Fruit fly (Drosophila melanogaster) whole organism, embryonic: ENCODE measurements around the gene Hsp83.

Experiments
- ATbp ChIP-seq: fragments of 200-800 bp; sonication (Bioruptor generic); optimal IDR thresholded peaks from 2 replicates; lab custom pipeline; 2017; ENCODE audit warnings: missing biosample characterization, mild to moderate bottlenecking, missing genetic modification characterization, missing genetic modification reagents
- Ada2b ChIP-seq: fragments of 200-800 bp; sonication (Bioruptor generic); IDR thresholded peaks from 2 replicates; pipeline ENCODE4 v1.3.6; 2022; ENCODE audit warnings: missing biosample characterization, missing genetic modification characterization
- Bgb ChIP-seq: fragments of 200-800 bp; sonication (Bioruptor generic); IDR thresholded peaks from 2 replicates; pipeline ENCODE4 v1.3.6; 2022; ENCODE audit warnings: missing biosample characterization, missing genetic modification characterization; ENCODE audit not compliant: partially characterized antibody
- CG1024 ChIP-seq: fragments of 200-800 bp; sonication (Bioruptor generic); IDR thresholded peaks from 2 replicates; pipeline ENCODE4 v1.3.6; 2022; ENCODE audit warnings: missing biosample characterization, missing genetic modification characterization
- CG10267 ChIP-seq: fragments of 200-800 bp; sonication (Bioruptor generic); optimal IDR thresholded peaks from 2 replicates; lab custom pipeline; 2018; ENCODE audit warnings: missing biosample characterization, mild to moderate bottlenecking, missing genetic modification characterization, moderate library complexity
- CG10321 ChIP-seq: fragments of 200-800 bp; sonication (Bioruptor generic); IDR thresholded peaks from 2 replicates; pipeline ENCODE4 v1.3.6; 2022; ENCODE audit warnings: missing biosample characterization, missing genetic modification characterization
- CG11560 ChIP-seq: fragments of 200-800 bp; sonication (Bioruptor generic); IDR thresholded peaks from 3 replicates; pipeline ENCODE4 v1.3.6; 2022; ENCODE audit warnings: missing biosample characterization, missing genetic modification characterization
- CG13424 ChIP-seq: fragments of 200-800 bp; sonication (Bioruptor generic); optimal IDR thresholded peaks from 2 replicates; lab custom pipeline; 2019; ENCODE audit warnings: missing biosample characterization, mild to moderate bottlenecking, missing genetic modification characterization, moderate library complexity
- CG14965 ChIP-seq: fragments of 200-800 bp; sonication (Bioruptor generic); optimal IDR thresholded peaks from 2 replicates; lab custom pipeline; 2016; ENCODE audit warnings: missing biosample characterization, missing genetic modification characterization, borderline replicate concordance
- CG16863 ChIP-seq: fragments of 200-800 bp; sonication (Bioruptor generic); optimal IDR thresholded peaks from 3 replicates; lab custom pipeline; 2016; ENCODE audit warnings: missing biosample characterization, missing genetic modification characterization
- CG17802 ChIP-seq: fragments of 200-800 bp; sonication (Bioruptor generic); optimal IDR thresholded peaks from 2 replicates; lab custom pipeline; 2018; ENCODE audit warnings: missing biosample characterization, mild to moderate bottlenecking, missing genetic modification characterization, moderate library complexity
- CG1832 ChIP-seq: fragments of 200-800 bp; sonication (Bioruptor generic); optimal IDR thresholded peaks from 2 replicates; lab custom pipeline; 2017; ENCODE audit warnings: missing biosample characterization, mild to moderate bottlenecking, missing genetic modification characterization, inconsistent platforms
- CG18619 ChIP-seq: fragments of 200-800 bp; sonication (Bioruptor generic); optimal IDR thresholded peaks from 3 replicates; lab custom pipeline; 2017; ENCODE audit warnings: missing biosample characterization, mild to moderate bottlenecking, missing genetic modification characterization
- CG32767 ChIP-seq: fragments of 200-800 bp; sonication (Bioruptor generic); IDR thresholded peaks from 2 replicates; pipeline ENCODE4 v1.3.6; 2022; ENCODE audit warnings: missing biosample characterization, missing genetic modification characterization
- CG3995 ChIP-seq: fragments of 200-800 bp; sonication (Bioruptor generic); optimal IDR thresholded peaks from 3 replicates; lab custom pipeline; 2016; ENCODE audit warnings: missing biosample characterization, missing genetic modification characterization
- CG4730 ChIP-seq: fragments of 200-800 bp; sonication (Bioruptor generic); IDR thresholded peaks from 2 replicates; pipeline ENCODE4 v1.3.6; 2022; ENCODE audit warnings: missing biosample characterization, missing genetic modification characterization
- CG6254 ChIP-seq: fragments of 200-800 bp; sonication (Bioruptor generic); optimal IDR thresholded peaks from 3 replicates; lab custom pipeline; 2017; ENCODE audit warnings: mild to moderate bottlenecking, missing biosample characterization, missing genetic modification reagents, missing genetic modification characterization
- CG9437 ChIP-seq: fragments of 200-800 bp; sonication (Bioruptor generic); optimal IDR thresholded peaks from 2 replicates; lab custom pipeline; 2018; ENCODE audit warnings: missing biosample characterization, mild to moderate bottlenecking, missing genetic modification characterization
- CG9817 ChIP-seq: fragments of 200-800 bp; sonication (Bioruptor generic); optimal IDR thresholded peaks from 2 replicates; lab custom pipeline; 2018; ENCODE audit warnings: missing biosample characterization, mild to moderate bottlenecking, missing genetic modification characterization, moderate library complexity
- D ChIP-seq, 2 experiments: fragments of 200-800 bp in 1 of 2; fragments of >200 bp in 1 of 2; sonication (Bioruptor generic) in 1 of 2; optimal IDR thresholded peaks; 2 replicates in 1 of 2; 3 replicates in 1 of 2; lab custom pipeline; 2017; ENCODE audit warnings: mild to moderate bottlenecking in 1 of 2, missing biosample characterization in 1 of 2, missing genetic modification characterization in 1 of 2, missing genetic modification reagents in 1 of 2
- D19A ChIP-seq: fragments of 200-800 bp; optimal IDR thresholded peaks from 3 replicates; lab custom pipeline; 2019; ENCODE audit warnings: missing biosample characterization, mild to moderate bottlenecking, missing genetic modification characterization, moderate library complexity
- Dip2 ChIP-seq: fragments of 200-800 bp; sonication (Bioruptor generic); IDR thresholded peaks from 2 replicates; pipeline ENCODE4 v1.3.6; 2022; ENCODE audit warnings: missing biosample characterization, missing genetic modification characterization
- Eip74EF ChIP-seq, 2 experiments: fragments of 200-800 bp in 1 of 2; fragments of >200 bp in 1 of 2; sonication (Bioruptor generic) in 1 of 2; optimal IDR thresholded peaks; 2 replicates each; lab custom pipeline; 2017 to 2019; ENCODE audit warnings: missing biosample characterization in 2 of 2, missing genetic modification characterization in 2 of 2, mild to moderate bottlenecking in 1 of 2, moderate library complexity in 1 of 2
- Fer1 ChIP-seq: fragments of 200-800 bp; sonication (Bioruptor generic); optimal IDR thresholded peaks from 2 replicates; lab custom pipeline; 2017; ENCODE audit warnings: missing biosample characterization, mild to moderate bottlenecking, missing genetic modification characterization
- Hmr ChIP-seq: fragments of 200-800 bp; sonication (Bioruptor generic); optimal IDR thresholded peaks from 3 replicates; lab custom pipeline; 2017; ENCODE audit warnings: mild to moderate bottlenecking, missing biosample characterization, missing genetic modification reagents, missing genetic modification characterization
- Opbp ChIP-seq: fragments of 200-800 bp; sonication (Bioruptor generic); IDR thresholded peaks from 3 replicates; pipeline ENCODE4 v1.3.6; 2022; ENCODE audit warnings: missing biosample characterization, missing genetic modification characterization; ENCODE audit not compliant: partially characterized antibody
- Stat92E ChIP-seq, 3 experiments: fragments of >200 bp in 2 of 3; fragments of 200-800 bp in 1 of 3; sonication (Bioruptor generic) in 1 of 3; optimal IDR thresholded peaks; 2 replicates each; lab custom pipeline; 2017 to 2019; ENCODE audit warnings: missing biosample characterization in 3 of 3, missing genetic modification characterization in 3 of 3, mild to moderate bottlenecking in 1 of 3, moderate library complexity in 1 of 3
- Trl ChIP-seq, 3 experiments: fragments of >200 bp in 2 of 3; fragments of 200-800 bp in 1 of 3; sonication (Bioruptor generic) in 1 of 3; optimal IDR thresholded peaks; 2 replicates in 1 of 3; 3 replicates in 2 of 3; lab custom pipeline; 2016 to 2017; ENCODE audit warnings: missing biosample characterization in 1 of 3, missing genetic modification characterization in 1 of 3
- aop ChIP-seq: fragments of 200-800 bp; sonication (Bioruptor generic); IDR thresholded peaks from 2 replicates; pipeline ENCODE4 v1.3.6; 2022; ENCODE audit warnings: missing biosample characterization, missing genetic modification characterization
- crp ChIP-seq, 2 experiments: fragments of 200-800 bp; sonication (Bioruptor generic); optimal IDR thresholded peaks; 2 replicates in 1 of 2; 3 replicates in 1 of 2; lab custom pipeline; 2017; ENCODE audit warnings: missing biosample characterization in 2 of 2, missing genetic modification characterization in 2 of 2, mild to moderate bottlenecking in 1 of 2, moderate library complexity in 1 of 2
- dmrt11E ChIP-seq: fragments of 200-800 bp; sonication (Bioruptor generic); optimal IDR thresholded peaks from 3 replicates; lab custom pipeline; 2018; ENCODE audit warnings: missing biosample characterization, mild to moderate bottlenecking, missing genetic modification characterization, moderate library complexity
- dpn ChIP-seq, 2 experiments: fragments of 200-800 bp; sonication (Bioruptor generic); optimal IDR thresholded peaks; 3 replicates each; lab custom pipeline; 2016; ENCODE audit warnings: missing biosample characterization in 2 of 2, missing genetic modification characterization in 2 of 2
- ewg ChIP-seq: fragments of 200-800 bp; sonication (Bioruptor generic); optimal IDR thresholded peaks from 3 replicates; lab custom pipeline; 2017; ENCODE audit warnings: mild to moderate bottlenecking, missing biosample characterization, missing genetic modification reagents, missing genetic modification characterization
- fru ChIP-seq: fragments of >200 bp; optimal IDR thresholded peaks from 2 replicates; lab custom pipeline; 2017
- gem ChIP-seq: fragments of 200-800 bp; sonication (Bioruptor generic); optimal IDR thresholded peaks from 2 replicates; lab custom pipeline; 2019; ENCODE audit warnings: missing biosample characterization, mild to moderate bottlenecking, missing genetic modification characterization, moderate library complexity
- grn ChIP-seq: fragments of 200-800 bp; sonication (Bioruptor generic); optimal IDR thresholded peaks from 3 replicates; lab custom pipeline; 2017; ENCODE audit warnings: missing biosample characterization, missing genetic modification characterization
- hbn ChIP-seq: fragments of 200-800 bp; sonication (Bioruptor generic); IDR thresholded peaks from 2 replicates; pipeline ENCODE4 v1.3.6; 2022; ENCODE audit warnings: missing biosample characterization, missing genetic modification characterization; ENCODE audit not compliant: partially characterized antibody
- lab ChIP-seq: fragments of 200-800 bp; sonication (Bioruptor generic); optimal IDR thresholded peaks from 3 replicates; lab custom pipeline; 2017; ENCODE audit warnings: missing biosample characterization, missing genetic modification characterization, mild to moderate bottlenecking, moderate library complexity, missing genetic modification reagents
- pros ChIP-seq: fragments of 200-800 bp; sonication (Bioruptor generic); optimal IDR thresholded peaks from 3 replicates; lab custom pipeline; 2019; ENCODE audit warnings: missing biosample characterization, mild to moderate bottlenecking, missing genetic modification characterization, moderate library complexity
- pzg ChIP-seq: fragments of 200-800 bp; sonication (Bioruptor generic); optimal IDR thresholded peaks from 3 replicates; lab custom pipeline; 2018; ENCODE audit warnings: missing biosample characterization, mild to moderate bottlenecking, missing genetic modification characterization, moderate library complexity
- sc ChIP-seq, 3 experiments: fragments of >200 bp in 2 of 3; fragments of 200-800 bp in 1 of 3; sonication (Bioruptor generic) in 1 of 3; optimal IDR thresholded peaks; 2 replicates in 2 of 3; 3 replicates in 1 of 3; lab custom pipeline; 2017; ENCODE audit warnings: mild to moderate bottlenecking in 1 of 3, missing biosample characterization in 1 of 3, missing genetic modification characterization in 1 of 3, missing genetic modification reagents in 1 of 3
- twi ChIP-seq: fragments of 200-800 bp; optimal IDR thresholded peaks from 2 replicates; lab custom pipeline; 2019; ENCODE audit warnings: missing biosample characterization, mild to moderate bottlenecking, missing genetic modification characterization, moderate library complexity
- yki ChIP-seq: fragments of >200 bp; optimal IDR thresholded peaks from 3 replicates; lab custom pipeline; 2018

Hsp83 gene

dm6 chr3L:3222643-3223389 is 30.0 kb downstream of the Hsp83 start, which contains the start of the genes RpL28 and eIF1 (continued):
- TF ChIP-seq CG9817 (tag; lab: Kevin White, UChicago) (peak; percentile 88), CG14965 (GFP tag; lab: Kevin White, UChicago) (peak; percentile 74), aop (GFP tag; lab: Robert Waterston, UW) (0 out of 2 replicates have a peak, but pooled peaks have one; percentile 41), CG1832 (no peak), CG1024 (GFP tag; lab: Robert Waterston, UW) (peak; percentile 84), crp (GFP tag; optimal IDR thresholded peaks at IDR 0.05; lab: Kevin White, UChicago) (peak in 1 of 2 experiments; percentile 64), Fer1 (GFP tag; lab: Kevin White, UChicago) (peak; percentile 90), fru (lab: Kevin White, UChicago) (no peak), gem (tag; lab: Kevin White, UChicago) (no peak), dpn (GFP tag; optimal IDR thresholded peaks at IDR 0.05; lab: Kevin White, UChicago) (peak; percentile 83 to 94), pros (GFP tag; lab: Kevin White, UChicago) (no peak), dmrt11E (tag; lab: Kevin White, UChicago) (peak; percentile 87), CG4730 (GFP tag; lab: Robert Waterston, UW) (peak; percentile 69), CG10321 (GFP tag; lab: Robert Waterston, UW) (peak; percentile 73), Hmr (GFP tag; lab: Kevin White, UChicago) (peak; percentile 96), lab (GFP tag; lab: Kevin White, UChicago) (peak; percentile 60), grn (GFP tag; lab: Kevin White, UChicago) (peak; percentile 83), sc (optimal IDR thresholded peaks at IDR 0.05; lab: Kevin White, UChicago) (no peak), sc (GFP tag; optimal IDR thresholded peaks at IDR 0.05; lab: Kevin White, UChicago) (peak; percentile 92), CG16863 (GFP tag; lab: Kevin White, UChicago) (peak; percentile 83), Bgb (GFP tag; lab: Robert Waterston, UW) (peak; percentile 76), CG13424 (tag; lab: Kevin White, UChicago) (peak; percentile 76), CG17802 (tag; lab: Kevin White, UChicago) (peak; percentile 89), CG18619 (GFP tag; lab: Kevin White, UChicago) (peak; percentile 96), CG3995 (GFP tag; lab: Kevin White, UChicago) (peak; percentile 87), pzg (peak; percentile 85), ATbp (GFP tag; lab: Kevin White, UChicago) (peak; percentile 88), D19A (tag; lab: Kevin White, UChicago) (peak; percentile 59), Trl (optimal IDR thresholded peaks at IDR 0.05; lab: Kevin White, UChicago) (no peak), Trl (GFP tag; optimal IDR thresholded peaks at IDR 0.05; lab: Kevin White, UChicago) (peak; percentile 94), D (optimal IDR thresholded peaks at IDR 0.05; lab: Kevin White, UChicago) (no peak), D (GFP tag; optimal IDR thresholded peaks at IDR 0.05; lab: Kevin White, UChicago) (peak; percentile 90), Opbp (GFP tag; lab: Robert Waterston, UW) (peak; percentile 99), hbn (GFP tag; lab: Robert Waterston, UW) (peak; percentile 64), Eip74EF (GFP tag; optimal IDR thresholded peaks at IDR 0.05; lab: Kevin White, UChicago) (peak in 1 of 2 experiments; percentile 44), Stat92E (GFP tag; optimal IDR thresholded peaks at IDR 0.05; lab: Kevin White, UChicago) (peak in 1 of 3 experiments; percentile 1), twi (tag; lab: Kevin White, UChicago) (peak; percentile 73), CG11560 (tag; lab: Robert Waterston, UW) (peak; percentile 71; the same call in 2 of the 3 replicates), ewg (GFP tag; lab: Kevin White, UChicago) (peak; percentile 84), CG32767 (GFP tag; lab: Robert Waterston, UW) (peak; percentile 57; the same call in 1 of the 2 replicates), CG6254 (GFP tag; lab: Kevin White, UChicago) (peak; percentile 76), Dip2 (GFP tag; lab: Robert Waterston, UW) (no peak), CG10267 (peak; percentile 86), yki (no peak), Ada2b (GFP tag; lab: Robert Waterston, UW) (peak; percentile 59), CG9437 (GFP tag; lab: Kevin White, UChicago) (peak; percentile 86)
